Worm (Caenorhabditis elegans): ENCODE measurements around the gene ptr-8.

ptr-8 gene

ce11 chrII:10861723-10862486 is 27.2 kb upstream of the ptr-8 start (continued):
- TF ChIP-seq D1046.2 (GFP tag; IDR thresholded peaks at IDR 0.05) (no peak), ceh-32 (tag; optimal IDR thresholded peaks at IDR 0.05; ENCODE audit: poor library complexity) (no peak), tra-1 (GFP tag; IDR thresholded peaks at IDR 0.05) (peak; percentile 45; the same call in 1 of the 2 replicates), Y75B8A.6 (GFP tag; IDR thresholded peaks at IDR 0.05) (no peak), unc-62 (GFP tag; optimal IDR thresholded peaks at IDR 0.05 in 1 of 2) (peak in 1 of 2 experiments; percentile 64), unc-62 (tag; optimal IDR thresholded peaks at IDR 0.05) (no peak), dmd-9 (GFP tag; IDR thresholded peaks at IDR 0.05) (no peak), lin-38 (GFP tag; IDR thresholded peaks at IDR 0.05) (no peak; the same call in 1 of the 2 replicates), hlh-30 (tag; optimal IDR thresholded peaks at IDR 0.05; ENCODE audit: insufficient read depth) (peak; percentile 37), zip-2 (tag; optimal IDR thresholded peaks at IDR 0.05) (no peak), set-16 (GFP tag; IDR thresholded peaks at IDR 0.05) (0 out of 2 replicates have a peak, but pooled peaks have one; percentile 13), mdt-29 (GFP tag; IDR thresholded peaks at IDR 0.05) (no peak), madf-5 (GFP tag; IDR thresholded peaks at IDR 0.05) (no peak), F44E2.7 (GFP tag; IDR thresholded peaks at IDR 0.05) (no peak), php-3 (GFP tag; IDR thresholded peaks at IDR 0.05) (no peak), ceh-82 (tag; optimal IDR thresholded peaks at IDR 0.05) (no peak), lin-29 (GFP tag; IDR thresholded peaks at IDR 0.05) (no peak), nhr-10 (tag; optimal IDR thresholded peaks at IDR 0.05) (no peak), aha-1 (tag) (peak; percentile 72), aly-2 (tag; optimal IDR thresholded peaks at IDR 0.05) (no peak), dmd-6 (GFP tag; IDR thresholded peaks at IDR 0.05) (peak; percentile 74), mdl-1 (tag; optimal IDR thresholded peaks at IDR 0.05) (peak; percentile 18 to 25), ztf-7 (tag; optimal IDR thresholded peaks at IDR 0.05) (no peak), ceh-20 (GFP tag; IDR thresholded peaks at IDR 0.05) (no peak), F49E8.2 (tag; optimal IDR thresholded peaks at IDR 0.05; ENCODE audit: borderline replicate concordance) (no peak), nhr-76 (tag; optimal IDR thresholded peaks at IDR 0.05) (no peak), tag-97 (GFP tag; IDR thresholded peaks at IDR 0.05) (no peak), ctbp-1 (GFP tag; IDR thresholded peaks at IDR 0.05) (no peak), arid-1 (GFP tag; conservative IDR thresholded peaks at IDR 0.05) (no peak), lin-15B (tag; optimal IDR thresholded peaks at IDR 0.05) (no peak), F10B5.3 (tag; optimal IDR thresholded peaks at IDR 0.05) (no peak), rbr-2 (tag; optimal IDR thresholded peaks at IDR 0.05) (no peak), mxl-2 (GFP tag; conservative IDR thresholded peaks at IDR 0.05) (no peak), hlh-11 (tag; optimal IDR thresholded peaks at IDR 0.05) (peak; percentile 61), nhr-77 (tag; optimal IDR thresholded peaks at IDR 0.05) (no peak), lir-3 (tag; optimal IDR thresholded peaks at IDR 0.05) (no peak), T20F7.1 (GFP tag; optimal IDR thresholded peaks at IDR 0.05) (peak; percentile 17), egl-27 (tag; optimal IDR thresholded peaks at IDR 0.05) (no peak), lin-39 (tag; optimal IDR thresholded peaks at IDR 0.05) (no peak), zag-1 (tag; optimal IDR thresholded peaks at IDR 0.05) (no peak), duxl-1 (tag; optimal IDR thresholded peaks at IDR 0.05; ENCODE audit: poor library complexity) (no peak), nhr-102 (tag; optimal IDR thresholded peaks at IDR 0.05) (peak; percentile 31), zip-11 (GFP tag; IDR thresholded peaks at IDR 0.05) (no peak), spr-3 (GFP tag; optimal IDR thresholded peaks at IDR 0.05) (no peak), mep-1 (tag; optimal IDR thresholded peaks at IDR 0.05) (peak; percentile 15), jun-1 (tag; optimal IDR thresholded peaks at IDR 0.05) (no peak), nhr-41 (GFP tag; IDR thresholded peaks at IDR 0.05) (no peak), skn-1 (tag; optimal IDR thresholded peaks at IDR 0.05) (no peak), dmd-8 (GFP tag; IDR thresholded peaks at IDR 0.05) (no peak), ama-1 (optimal IDR thresholded peaks at IDR 0.05) (no peak), saeg-2 (GFP tag; IDR thresholded peaks at IDR 0.05) (0 out of 2 replicates have a peak, but pooled peaks have one; percentile 10)

Data from whole organism, L4 larva.